Worm (Caenorhabditis elegans): ENCODE measurements around the gene T19H12.15.

T19H12.15 gene

ce11 chrV:4844591-4844990 lies 34.6 kb downstream of the T19H12.15 start, which contains the start of gene abhd-5.2:
Gene abhd-5.2, plus strand, starts transcription at chrV:4844685.
- no peak for TF ChIP-seq ztf-23 (GFP tag; IDR thresholded peaks at IDR 0.05)
- no peak for TF ChIP-seq ztf-29 (GFP tag; IDR thresholded peaks at IDR 0.05)
- TF ChIP-seq cog-1 (tag; optimal IDR thresholded peaks at IDR 0.05), result no peak
- no peak for TF ChIP-seq tab-1 (GFP tag; IDR thresholded peaks at IDR 0.05)
- TF ChIP-seq klf-2 (GFP tag; conservative IDR thresholded peaks at IDR 0.05), result no peak
- no peak for TF ChIP-seq T22C8.4 (GFP tag; IDR thresholded peaks at IDR 0.05)
- TF ChIP-seq flt-1 (GFP tag; IDR thresholded peaks at IDR 0.05), result no peak
- TF ChIP-seq med-1 (GFP tag; optimal IDR thresholded peaks at IDR 0.05; ENCODE audit: insufficient read depth), result no peak
- TF ChIP-seq ref-1 (GFP tag; conservative IDR thresholded peaks at IDR 0.05), result no peak

- no peak for TF ChIP-seq ztf-29 (GFP tag; IDR thresholded peaks at IDR 0.05)
- TF ChIP-seq ztf-23 (GFP tag; IDR thresholded peaks at IDR 0.05), result no peak
- no peak for TF ChIP-seq tab-1 (GFP tag; IDR thresholded peaks at IDR 0.05)
- TF ChIP-seq cog-1 (tag; optimal IDR thresholded peaks at IDR 0.05), result no peak
- TF ChIP-seq flt-1 (GFP tag; IDR thresholded peaks at IDR 0.05), result no peak
- no peak for TF ChIP-seq ref-1 (GFP tag; conservative IDR thresholded peaks at IDR 0.05)
- TF ChIP-seq med-1 (GFP tag; optimal IDR thresholded peaks at IDR 0.05; ENCODE audit: insufficient read depth), result no peak
- no peak for TF ChIP-seq T22C8.4 (GFP tag; IDR thresholded peaks at IDR 0.05)
- TF ChIP-seq klf-2 (GFP tag; conservative IDR thresholded peaks at IDR 0.05), result no peak
Measured at ce11 chrV:4842544-4842943, 36.6 kb downstream of the T19H12.15 start, which contains the start of the genes cwp-2 and cwp-3. Gene cwp-2, minus strand, starts transcription at chrV:4842644. Gene cwp-3, plus strand, starts transcription at chrV:4842836.

ce11 chrV:4841179-4841578 lies 38.0 kb downstream of the T19H12.15 start, which contains the start of gene cwp-1:
Gene cwp-1, minus strand, starts transcription at chrV:4841279.
- TF ChIP-seq T22C8.4 (GFP tag; IDR thresholded peaks at IDR 0.05) (no peak), med-1 (GFP tag; optimal IDR thresholded peaks at IDR 0.05; ENCODE audit: insufficient read depth) (no peak), ref-1 (GFP tag; conservative IDR thresholded peaks at IDR 0.05) (no peak), ztf-29 (GFP tag; IDR thresholded peaks at IDR 0.05) (no peak), ztf-23 (GFP tag; IDR thresholded peaks at IDR 0.05) (no peak), cog-1 (tag; optimal IDR thresholded peaks at IDR 0.05) (no peak), flt-1 (GFP tag; IDR thresholded peaks at IDR 0.05) (no peak), klf-2 (GFP tag; conservative IDR thresholded peaks at IDR 0.05) (no peak), tab-1 (GFP tag; IDR thresholded peaks at IDR 0.05) (no peak)

ce11 chrV:4839913-4840312 lies 39.2 kb downstream of the T19H12.15 start, which contains the start of gene nas-9:
Gene nas-9, minus strand, starts transcription at chrV:4840013.
- no peak for TF ChIP-seq T22C8.4 (GFP tag; IDR thresholded peaks at IDR 0.05)
- no peak for TF ChIP-seq cog-1 (tag; optimal IDR thresholded peaks at IDR 0.05)
- no peak for TF ChIP-seq ztf-29 (GFP tag; IDR thresholded peaks at IDR 0.05)
- TF ChIP-seq flt-1 (GFP tag; IDR thresholded peaks at IDR 0.05), result no peak
- no peak for TF ChIP-seq ref-1 (GFP tag; conservative IDR thresholded peaks at IDR 0.05)
- no peak for TF ChIP-seq klf-2 (GFP tag; conservative IDR thresholded peaks at IDR 0.05)
- no peak for TF ChIP-seq ztf-23 (GFP tag; IDR thresholded peaks at IDR 0.05)

- TF ChIP-seq tab-1 (GFP tag; IDR thresholded peaks at IDR 0.05) (no peak), flt-1 (GFP tag; IDR thresholded peaks at IDR 0.05) (no peak), cog-1 (tag; optimal IDR thresholded peaks at IDR 0.05) (no peak), klf-2 (GFP tag; conservative IDR thresholded peaks at IDR 0.05) (no peak), med-1 (GFP tag; optimal IDR thresholded peaks at IDR 0.05; ENCODE audit: insufficient read depth) (no peak), T22C8.4 (GFP tag; IDR thresholded peaks at IDR 0.05) (no peak), ztf-29 (GFP tag; IDR thresholded peaks at IDR 0.05) (no peak), ref-1 (GFP tag; conservative IDR thresholded peaks at IDR 0.05) (no peak), ztf-23 (GFP tag; IDR thresholded peaks at IDR 0.05) (no peak)
Measured at ce11 chrV:4834277-4834676, 44.9 kb downstream of the T19H12.15 start, which contains the start of gene C37H5.14. Gene C37H5.14, minus strand, starts transcription at chrV:4834377.

Measured in whole organism, midembryonic.